Worm (Caenorhabditis elegans) whole organism, L4/young adult: ENCODE measurements around the gene ZK470.6.

ENCODE experiments used
- W03F9.2 ChIP-seq: fragments of 150-350 bp; optimal IDR thresholded peaks from 2 replicates; lab custom pipeline; 2014; ENCODE audit warnings: missing biosample characterization, missing genetic modification characterization
- dao-5 ChIP-seq: sonication (generic microtip); optimal IDR thresholded peaks from 2 replicates; lab custom pipeline; 2016; ENCODE audit warnings: missing genotype, missing genetic modification characterization, moderate library complexity, missing compliant biosample characterization

ce11 chrX:4159929-4160328 is 17.4 kb downstream of the ZK470.6 start:
- TF ChIP-seq W03F9.2 (no peak), dao-5 (tag; lab: Kevin White, UChicago) (no peak)
